Fruit fly (Drosophila melanogaster) whole organism, pupa: ENCODE measurements around the gene CG11811.

Source experiments
- CG12605 ChIP-seq: fragments of 200-800 bp; sonication (Bioruptor generic); IDR thresholded peaks from 2 replicates; pipeline ENCODE4 v1.3.6; 2022; ENCODE audit warnings: missing biosample characterization, missing genetic modification characterization
- CG14655 ChIP-seq: fragments of 200-800 bp; sonication (Bioruptor generic); optimal IDR thresholded peaks from 3 replicates; lab custom pipeline; 2017; ENCODE audit warnings: mild to moderate bottlenecking, missing biosample characterization, missing genetic modification reagents, missing genetic modification characterization
- CG4496 ChIP-seq: fragments of 200-800 bp; sonication (Bioruptor generic); IDR thresholded peaks from 3 replicates; pipeline ENCODE4 v1.3.6; 2022; ENCODE audit warnings: missing biosample characterization, missing genetic modification characterization
- CG8159 ChIP-seq: fragments of 200-800 bp; sonication (Bioruptor generic); optimal IDR thresholded peaks from 3 replicates; lab custom pipeline; 2018; ENCODE audit warnings: missing biosample characterization, mild to moderate bottlenecking, missing genetic modification characterization, moderate library complexity
- CG8301 ChIP-seq: fragments of 200-800 bp; sonication (Bioruptor generic); optimal IDR thresholded peaks from 2 replicates; lab custom pipeline; 2018; ENCODE audit warnings: missing biosample characterization, mild to moderate bottlenecking, missing genetic modification characterization
- Ets98B ChIP-seq: fragments of 200-800 bp; sonication (Bioruptor generic); IDR thresholded peaks from 2 replicates; pipeline ENCODE4 v1.3.6; 2022; ENCODE audit warnings: missing biosample characterization, missing genetic modification characterization
- gl ChIP-seq: fragments of 200-800 bp; sonication (Bioruptor generic); optimal IDR thresholded peaks from 2 replicates; lab custom pipeline; 2018; ENCODE audit warnings: missing biosample characterization, mild to moderate bottlenecking, missing genetic modification characterization
- rn ChIP-seq: fragments of 200-800 bp; sonication (Bioruptor generic); IDR thresholded peaks from 2 replicates; pipeline ENCODE4 v1.3.6; 2022; ENCODE audit warnings: missing biosample characterization, missing genetic modification characterization

dm6 chr3L:10724810-10725444, 34.1 kb downstream of the CG11811 start:
- TF ChIP-seq rn (no peak), Ets98B (GFP tag; lab: Robert Waterston, UW) (no peak), CG8159 (tag; lab: Kevin White, UChicago) (no peak), gl (tag; lab: Kevin White, UChicago) (no peak), CG14655 (no peak), CG12605 (GFP tag; lab: Robert Waterston, UW) (no peak), CG4496 (GFP tag; lab: Robert Waterston, UW) (0 out of 3 replicates have a peak, but pooled peaks have one; percentile 10), CG8301 (tag; lab: Kevin White, UChicago) (no peak)
